Fruit fly (Drosophila melanogaster): Measurements from ENCODE around the gene btsz.
A peak's percentile ranks its signal among the peaks of the same experiment; 100 is the strongest.

btsz gene

DNA sequence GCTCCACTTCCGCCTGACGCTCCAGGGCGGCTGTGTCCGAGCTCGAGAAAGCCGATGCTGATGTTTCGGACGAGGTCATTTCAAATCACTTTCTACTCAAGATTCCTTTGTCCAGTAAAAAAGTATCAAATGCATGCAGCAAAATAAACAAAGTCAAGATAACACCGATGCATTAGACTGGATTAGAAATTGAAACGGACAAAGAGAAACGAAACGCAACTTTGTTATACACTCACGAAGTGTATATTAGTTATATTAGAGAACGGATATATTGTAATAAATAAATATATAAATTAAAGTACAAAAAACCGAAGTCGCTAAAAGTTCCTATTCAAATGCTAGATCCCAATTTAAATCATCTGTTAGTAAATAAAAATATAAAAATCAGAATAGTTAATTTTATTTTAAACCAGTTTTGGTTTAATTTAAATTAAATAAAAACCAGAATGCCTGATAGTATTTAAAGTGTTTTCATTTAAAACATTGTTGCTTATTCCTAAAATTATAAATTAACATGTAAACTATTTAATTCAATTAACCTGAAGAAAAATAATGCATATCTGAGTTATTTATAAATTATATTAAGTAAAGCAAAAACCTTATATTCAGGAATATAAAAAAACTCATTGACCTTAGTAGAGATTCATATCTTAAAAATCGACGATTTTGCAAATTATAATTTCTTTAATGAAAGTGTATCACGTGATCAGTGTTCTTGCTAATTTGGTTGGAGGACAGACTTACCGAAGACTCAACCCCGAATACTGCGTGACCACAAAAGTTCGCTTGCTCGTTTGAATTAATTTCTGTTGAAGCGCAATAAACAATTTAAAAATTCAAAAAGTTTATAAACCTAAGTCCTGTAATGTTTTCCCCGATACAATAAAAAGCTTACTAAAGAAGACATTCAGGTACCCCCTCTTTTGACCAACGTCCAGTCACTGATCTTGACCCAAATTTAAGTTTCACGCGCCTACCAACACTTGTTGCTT is 18.8 kb upstream of the btsz start, which contains the start of gene Dph2 (continued):
- no peak for TF ChIP-seq hb (GFP tag; IDR thresholded peaks at IDR 0.05; ENCODE audit: partially characterized antibody)
- no peak for TF ChIP-seq NC2β (GFP tag; optimal IDR thresholded peaks at IDR 0.05)
- peak; percentile 63 for TF ChIP-seq Oli (tag; optimal IDR thresholded peaks at IDR 0.05)
- TF ChIP-seq dati (GFP tag; IDR thresholded peaks at IDR 0.05): no peak
- no peak for TF ChIP-seq abd-A (tag; optimal IDR thresholded peaks at IDR 0.05)
- peak; percentile 17 for TF ChIP-seq fu2 (GFP tag; optimal IDR thresholded peaks at IDR 0.05)
- peak; percentile 54 for TF ChIP-seq otp (GFP tag; IDR thresholded peaks at IDR 0.05)
- peak; percentile 73 for TF ChIP-seq CG34422 (GFP tag; IDR thresholded peaks at IDR 0.05)
- TF ChIP-seq Nf-YC (tag; optimal IDR thresholded peaks at IDR 0.05): peak; percentile 78
- no peak for TF ChIP-seq eve (GFP tag; optimal IDR thresholded peaks at IDR 0.05)
- TF ChIP-seq wek (GFP tag; optimal IDR thresholded peaks at IDR 0.05): no peak
- peak; percentile 89 for TF ChIP-seq sens (GFP tag)
- peak; percentile 66; the same call in 1 of the 2 replicates for TF ChIP-seq Atf6 (GFP tag; IDR thresholded peaks at IDR 0.05)
- peak in 1 of 2 experiments; percentile 15 for TF ChIP-seq insv (GFP tag; optimal IDR thresholded peaks at IDR 0.05)
- peak; percentile 59 for TF ChIP-seq Sry-δ (GFP tag; optimal IDR thresholded peaks at IDR 0.05)
- TF ChIP-seq H2.0 (GFP tag; IDR thresholded peaks at IDR 0.05): peak; percentile 80
- TF ChIP-seq CG17359 (tag; optimal IDR thresholded peaks at IDR 0.05): peak; percentile 82
- TF ChIP-seq CG42726 (GFP tag; IDR thresholded peaks at IDR 0.05; ENCODE audit: partially characterized antibody): 0 out of 2 replicates have a peak, but pooled peaks have one; percentile 57
- TF ChIP-seq lilli (GFP tag; optimal IDR thresholded peaks at IDR 0.05): peak; percentile 29
- peak; percentile 71 for TF ChIP-seq gsb (GFP tag; IDR thresholded peaks at IDR 0.05)
- TF ChIP-seq CG14860 (GFP tag; IDR thresholded peaks at IDR 0.05; ENCODE audit: partially characterized antibody): no peak
- TF ChIP-seq Aef1 (GFP tag; IDR thresholded peaks at IDR 0.05): peak; percentile 83
- TF ChIP-seq br (optimal IDR thresholded peaks at IDR 0.05): no peak
- TF ChIP-seq CG12391 (tag; optimal IDR thresholded peaks at IDR 0.05): peak; percentile 86
- TF ChIP-seq CG3995 (GFP tag; optimal IDR thresholded peaks at IDR 0.05): peak; percentile 89
- TF ChIP-seq H15 (GFP tag; IDR thresholded peaks at IDR 0.05): peak; percentile 48; the same call in 1 of the 3 replicates
- TF ChIP-seq Neu2 (GFP tag; optimal IDR thresholded peaks at IDR 0.05; ENCODE audit: borderline replicate concordance): no peak
- TF ChIP-seq en (GFP tag; optimal IDR thresholded peaks at IDR 0.05): peak; percentile 26
- peak; percentile 12 for TF ChIP-seq HmgD (GFP tag; optimal IDR thresholded peaks at IDR 0.05)
- TF ChIP-seq Kr (GFP tag; optimal IDR thresholded peaks at IDR 0.05): no peak
- TF ChIP-seq Bdp1 (GFP tag; optimal IDR thresholded peaks at IDR 0.05): peak; percentile 26
- TF ChIP-seq Fer3 (tag; optimal IDR thresholded peaks at IDR 0.05): peak; percentile 84
- TF ChIP-seq al (GFP tag; IDR thresholded peaks at IDR 0.05): peak; percentile 74
- TF ChIP-seq vvl (GFP tag; IDR thresholded peaks at IDR 0.05): peak; percentile 93
- TF ChIP-seq Hand (GFP tag; optimal IDR thresholded peaks at IDR 0.05): no peak
- peak; percentile 54 for TF ChIP-seq CG30403 (GFP tag; optimal IDR thresholded peaks at IDR 0.05)
- TF ChIP-seq CG4617 (GFP tag; optimal IDR thresholded peaks at IDR 0.05; ENCODE audit: borderline replicate concordance): peak; percentile 69
- peak; percentile 49 for TF ChIP-seq CG10959 (GFP tag; IDR thresholded peaks at IDR 0.05)
- TF ChIP-seq h (optimal IDR thresholded peaks at IDR 0.05): no peak
- peak; percentile 82 for TF ChIP-seq CG13424 (tag; optimal IDR thresholded peaks at IDR 0.05)
- peak; percentile 63 for TF ChIP-seq CG15601 (tag; optimal IDR thresholded peaks at IDR 0.05)
- TF ChIP-seq mld (GFP tag; IDR thresholded peaks at IDR 0.05; ENCODE audit: partially characterized antibody): no peak
- TF ChIP-seq lmd (GFP tag; IDR thresholded peaks at IDR 0.05): peak; percentile 80
- TF ChIP-seq Dad (GFP tag; optimal IDR thresholded peaks at IDR 0.05): peak; percentile 19
- TF ChIP-seq CG10147 (GFP tag; optimal IDR thresholded peaks at IDR 0.05): peak; percentile 56
- peak; percentile 52 for TF ChIP-seq ind (GFP tag; optimal IDR thresholded peaks at IDR 0.05)
- no peak for TF ChIP-seq Dip2 (GFP tag; IDR thresholded peaks at IDR 0.05)
- TF ChIP-seq nau (GFP tag; optimal IDR thresholded peaks at IDR 0.05): no peak
- 0 out of 4 replicates have a peak, but pooled peaks have one; percentile 25 for TF ChIP-seq chinmo (GFP tag; IDR thresholded peaks at IDR 0.05; ENCODE audit: partially characterized antibody)
